Worm (Caenorhabditis elegans): ENCODE results near the gene dsc-4.

The dsc-4 gene

DNA sequence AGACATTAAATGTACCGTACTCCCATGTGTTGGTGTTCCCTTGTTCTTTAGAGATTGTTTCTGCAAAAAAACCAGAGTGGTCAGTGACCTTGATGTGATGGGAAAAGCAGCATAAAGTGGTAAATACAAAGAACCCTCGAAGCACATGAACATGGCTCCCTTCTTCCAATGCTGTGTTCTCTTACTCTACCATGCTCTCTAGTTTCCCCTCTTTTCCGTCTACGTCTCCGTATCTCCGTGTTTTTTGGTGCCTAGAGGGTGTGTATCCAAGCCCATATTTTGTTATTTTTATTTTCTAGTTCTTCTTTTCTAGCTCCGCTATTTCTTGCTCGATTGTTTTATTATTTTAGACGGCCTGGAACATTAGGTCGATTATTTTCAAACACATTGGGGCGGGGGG is 13.8 kb downstream of the dsc-4 start:
- TF ChIP-seq gmeb-2 (tag; optimal IDR thresholded peaks at IDR 0.05) (no peak), hlh-13 (GFP tag; optimal IDR thresholded peaks at IDR 0.05) (no peak), hlh-15 (tag; optimal IDR thresholded peaks at IDR 0.05) (no peak), hlh-8 (tag; optimal IDR thresholded peaks at IDR 0.05) (no peak), che-1 (tag; optimal IDR thresholded peaks at IDR 0.05) (no peak)

DNA sequence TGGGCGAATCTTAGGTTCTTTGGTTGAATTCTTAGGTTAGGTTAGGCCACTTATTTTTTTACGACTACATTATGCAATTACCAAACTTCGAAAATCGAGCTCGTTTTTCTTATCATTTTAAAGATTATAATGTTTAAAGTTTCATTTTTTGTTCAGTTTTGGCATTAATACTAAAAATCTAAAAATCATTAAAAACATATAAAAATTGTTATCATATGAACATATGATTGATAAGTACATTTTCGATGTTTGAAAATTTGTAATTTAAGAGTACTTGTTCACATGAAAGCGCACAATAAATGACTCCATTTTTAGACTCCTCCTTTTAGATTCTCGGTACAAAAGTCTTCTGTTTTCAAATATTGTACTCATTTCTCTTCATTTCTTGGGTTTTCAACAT is 15.2 kb downstream of the dsc-4 start:
- TF ChIP-seq unc-42 (tag; optimal IDR thresholded peaks at IDR 0.05) (no peak), ttx-3 (tag; optimal IDR thresholded peaks at IDR 0.05) (no peak), Y22D7AL.16 (tag; optimal IDR thresholded peaks at IDR 0.05) (no peak), sdc-2 (tag; optimal IDR thresholded peaks at IDR 0.05) (no peak), odd-2 (tag; optimal IDR thresholded peaks at IDR 0.05) (no peak), unc-86 (tag; optimal IDR thresholded peaks at IDR 0.05) (no peak), K02D7.2 (tag; optimal IDR thresholded peaks at IDR 0.05) (no peak), C08G9.2 (tag; optimal IDR thresholded peaks at IDR 0.05) (no peak), tbx-2 (tag; optimal IDR thresholded peaks at IDR 0.05) (no peak), nfya-1 (tag; optimal IDR thresholded peaks at IDR 0.05) (no peak), ref-2 (tag; optimal IDR thresholded peaks at IDR 0.05) (no peak), lin-11 (tag; optimal IDR thresholded peaks at IDR 0.05) (no peak), fkh-10 (GFP tag; optimal IDR thresholded peaks at IDR 0.05) (no peak), nhr-11 (tag; optimal IDR thresholded peaks at IDR 0.05) (no peak), hlh-6 (tag; optimal IDR thresholded peaks at IDR 0.05) (no peak), ahr-1 (tag; optimal IDR thresholded peaks at IDR 0.05) (no peak), ceh-48 (tag; optimal IDR thresholded peaks at IDR 0.05) (no peak), dmd-4 (tag; optimal IDR thresholded peaks at IDR 0.05; ENCODE audit: borderline replicate concordance) (no peak), pat-9 (tag; optimal IDR thresholded peaks at IDR 0.05) (no peak), T23F11.4 (GFP tag; optimal IDR thresholded peaks at IDR 0.05) (no peak)

DNA sequence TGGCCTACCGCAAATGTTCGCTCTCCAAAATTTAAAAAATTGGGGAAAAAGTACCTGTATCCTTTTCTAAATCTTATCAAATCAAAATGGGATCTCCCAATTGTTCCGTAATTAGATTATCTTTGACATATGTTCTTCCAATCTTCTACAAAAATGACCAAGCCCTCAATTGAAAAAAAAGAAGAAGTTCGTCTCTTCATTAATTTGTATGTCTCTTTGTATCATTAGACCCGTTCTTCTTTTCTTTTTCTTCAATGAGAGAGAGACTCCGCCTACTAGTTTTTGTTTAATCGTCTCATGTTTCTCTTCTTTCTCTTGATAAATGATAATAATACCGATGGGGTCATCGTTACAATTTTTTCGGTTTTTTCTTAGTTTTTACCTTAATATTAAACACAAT is 17.1 kb downstream of the dsc-4 start:
- no peak for TF ChIP-seq lim-6 (tag; optimal IDR thresholded peaks at IDR 0.05)
- TF ChIP-seq ceh-14 (tag; optimal IDR thresholded peaks at IDR 0.05), result no peak
- TF ChIP-seq syd-9 (tag; optimal IDR thresholded peaks at IDR 0.05), result no peak
- no peak for TF ChIP-seq elt-4 (tag; optimal IDR thresholded peaks at IDR 0.05)
- TF ChIP-seq unc-86 (tag; optimal IDR thresholded peaks at IDR 0.05), result no peak
- no peak for TF ChIP-seq hlh-6 (tag; optimal IDR thresholded peaks at IDR 0.05)
- no peak for TF ChIP-seq unc-55 (GFP tag; optimal IDR thresholded peaks at IDR 0.05)
- no peak for TF ChIP-seq odd-2 (tag; optimal IDR thresholded peaks at IDR 0.05)
- no peak for TF ChIP-seq ceh-48 (tag; optimal IDR thresholded peaks at IDR 0.05)
- no peak for TF ChIP-seq C08G9.2 (tag; optimal IDR thresholded peaks at IDR 0.05)
- TF ChIP-seq ceh-2 (tag; optimal IDR thresholded peaks at IDR 0.05), result no peak

DNA sequence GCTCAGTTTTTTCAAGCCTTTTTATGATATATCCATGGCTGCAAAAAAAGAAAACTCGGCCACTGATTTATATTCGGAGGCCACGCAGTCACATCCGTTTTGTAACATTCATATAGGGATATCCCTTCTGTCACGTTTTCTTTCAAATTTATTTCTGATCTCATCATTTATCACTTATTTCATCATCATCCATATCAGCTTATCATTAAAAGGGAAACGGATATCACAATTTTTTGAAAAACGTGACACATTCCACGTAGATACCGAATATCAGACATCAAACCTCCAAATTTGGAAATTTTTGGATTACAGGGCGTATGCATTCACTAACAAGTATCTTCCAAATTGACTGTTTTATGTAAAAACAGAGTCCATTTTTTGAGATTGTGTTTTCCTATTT is 17.6 kb downstream of the dsc-4 start:
- TF ChIP-seq C08G9.2 (tag; optimal IDR thresholded peaks at IDR 0.05), result no peak
- TF ChIP-seq unc-86 (tag; optimal IDR thresholded peaks at IDR 0.05), result no peak
- TF ChIP-seq syd-9 (tag; optimal IDR thresholded peaks at IDR 0.05), result no peak
- TF ChIP-seq ama-1 (optimal IDR thresholded peaks at IDR 0.05), result no peak
- no peak for TF ChIP-seq ceh-24 (tag; optimal IDR thresholded peaks at IDR 0.05)
- no peak for TF ChIP-seq lim-6 (tag; optimal IDR thresholded peaks at IDR 0.05)
- no peak for TF ChIP-seq ceh-18 (tag; optimal IDR thresholded peaks at IDR 0.05)
- TF ChIP-seq dve-1 (tag; optimal IDR thresholded peaks at IDR 0.05), result no peak
- TF ChIP-seq lin-11 (tag; optimal IDR thresholded peaks at IDR 0.05), result no peak
- no peak for TF ChIP-seq gmeb-2 (tag; optimal IDR thresholded peaks at IDR 0.05)
- no peak for TF ChIP-seq ceh-9 (tag; optimal IDR thresholded peaks at IDR 0.05)
- TF ChIP-seq che-1 (tag; optimal IDR thresholded peaks at IDR 0.05), result no peak
- TF ChIP-seq hlh-13 (GFP tag; optimal IDR thresholded peaks at IDR 0.05), result no peak
- no peak for TF ChIP-seq hlh-8 (tag; optimal IDR thresholded peaks at IDR 0.05)
- no peak for TF ChIP-seq unc-42 (tag; optimal IDR thresholded peaks at IDR 0.05)
- TF ChIP-seq mec-3 (tag; optimal IDR thresholded peaks at IDR 0.05; ENCODE audit: borderline replicate concordance), result no peak
- TF ChIP-seq sox-2 (GFP tag; IDR thresholded peaks at IDR 0.05), result no peak
- no peak for TF ChIP-seq sdc-2 (tag; optimal IDR thresholded peaks at IDR 0.05)
- no peak for TF ChIP-seq K09A11.1 (tag; optimal IDR thresholded peaks at IDR 0.05; ENCODE audit: insufficient read depth)

All from whole organism, late embryonic.